Worm (Caenorhabditis elegans) whole organism, L3 larva: ENCODE data around the gene osm-1.

Source experiments
- ama-1 ChIP-seq: fragments of 150-350 bp; optimal IDR thresholded peaks from 2 replicates; lab custom pipeline; 2018
- snpc-4 ChIP-seq: fragments of 150-350 bp; optimal IDR thresholded peaks from 2 replicates; lab custom pipeline; 2014; ENCODE audit warnings: missing biosample characterization, missing genetic modification characterization

DNA sequence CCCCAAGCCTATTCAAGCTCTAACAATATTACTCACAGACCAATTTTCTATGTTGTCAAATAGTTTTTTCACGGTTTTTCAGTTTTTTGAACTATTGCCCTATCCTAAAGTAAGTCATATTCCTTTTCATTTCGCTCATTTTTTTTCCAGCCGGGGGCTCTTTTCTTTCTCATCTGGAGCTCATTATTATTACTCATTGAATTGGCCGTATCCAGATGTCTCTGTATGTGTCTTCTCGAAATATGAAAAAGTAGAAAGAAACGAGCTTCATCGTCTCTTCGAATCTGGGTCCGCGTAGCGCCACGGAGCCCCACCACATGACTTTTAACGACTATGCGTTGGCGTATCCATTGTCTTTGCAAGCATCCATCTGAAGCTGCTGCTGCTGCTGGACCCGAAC lies 10.0 kb upstream of the osm-1 start:
- TF ChIP-seq snpc-4 (tag; lab: Kevin White, UChicago), result no peak
- TF ChIP-seq ama-1 (lab: Kevin White, UChicago), result no peak
